Worm (Caenorhabditis elegans): ENCODE results near the gene F59B2.13.

The F59B2.13 gene

ce11 chrIII:8981847-8982479 is 44.9 kb downstream of the F59B2.13 start, which contains the start of gene pde-2 (continued):
- no peak for TF ChIP-seq nhr-76 (tag; optimal IDR thresholded peaks at IDR 0.05)
- no peak for TF ChIP-seq nhr-11 (tag; optimal IDR thresholded peaks at IDR 0.05)
- peak; percentile 46 for TF ChIP-seq nhr-43 (tag; optimal IDR thresholded peaks at IDR 0.05; ENCODE audit: poor library complexity, severe bottlenecking)
- TF ChIP-seq pha-4 (tag; optimal IDR thresholded peaks at IDR 0.05): peak; percentile 61
- no peak for TF ChIP-seq unc-62 (GFP tag; optimal IDR thresholded peaks at IDR 0.05)
- TF ChIP-seq tbx-2 (tag; optimal IDR thresholded peaks at IDR 0.05): peak; percentile 34
- no peak for TF ChIP-seq nhr-237 (tag; optimal IDR thresholded peaks at IDR 0.05)
- TF ChIP-seq nhr-28 (tag; optimal IDR thresholded peaks at IDR 0.05): no peak

ce11 chrIII:8980892-8981291 is 46.0 kb downstream of the F59B2.13 start:
- TF ChIP-seq nhr-43 (tag; optimal IDR thresholded peaks at IDR 0.05; ENCODE audit: poor library complexity, severe bottlenecking) (peak; percentile 52), ztf-4 (tag; optimal IDR thresholded peaks at IDR 0.05) (no peak), fkh-10 (GFP tag; optimal IDR thresholded peaks at IDR 0.05) (no peak), sea-2 (GFP tag; optimal IDR thresholded peaks at IDR 0.05) (no peak), nhr-23 (tag; optimal IDR thresholded peaks at IDR 0.05) (no peak)

ce11 chrIII:8978512-8979352 is 48.1 kb downstream of the F59B2.13 start:
- TF ChIP-seq aly-2 (tag; optimal IDR thresholded peaks at IDR 0.05): no peak
- peak; percentile 13 for TF ChIP-seq fkh-10 (GFP tag; optimal IDR thresholded peaks at IDR 0.05)
- no peak for TF ChIP-seq ztf-11 (tag; optimal IDR thresholded peaks at IDR 0.05)
- TF ChIP-seq lsy-12 (tag; optimal IDR thresholded peaks at IDR 0.05): peak; percentile 35

- no peak for TF ChIP-seq ztf-11 (tag; optimal IDR thresholded peaks at IDR 0.05)
- TF ChIP-seq fos-1 (tag; optimal IDR thresholded peaks at IDR 0.05): no peak
- TF ChIP-seq ceh-9 (tag; optimal IDR thresholded peaks at IDR 0.05): no peak
- TF ChIP-seq snpc-4 (tag; optimal IDR thresholded peaks at IDR 0.05): no peak
- TF ChIP-seq nhr-12 (tag; optimal IDR thresholded peaks at IDR 0.05): no peak
- no peak for TF ChIP-seq skn-1 (tag; optimal IDR thresholded peaks at IDR 0.05)
- no peak for TF ChIP-seq lin-39 (tag; optimal IDR thresholded peaks at IDR 0.05)
- no peak for TF ChIP-seq elt-1 (tag; optimal IDR thresholded peaks at IDR 0.05)
- no peak for TF ChIP-seq nfya-1 (tag; optimal IDR thresholded peaks at IDR 0.05; ENCODE audit: insufficient read depth)
- TF ChIP-seq egl-27 (tag; optimal IDR thresholded peaks at IDR 0.05): no peak
- no peak for TF ChIP-seq ceh-16 (tag; optimal IDR thresholded peaks at IDR 0.05)
- TF ChIP-seq ceh-28 (tag; optimal IDR thresholded peaks at IDR 0.05): peak; percentile 8
- no peak for TF ChIP-seq elt-3 (tag; optimal IDR thresholded peaks at IDR 0.05)
- no peak for TF ChIP-seq nhr-25 (tag; optimal IDR thresholded peaks at IDR 0.05)
- no peak for TF ChIP-seq tbx-2 (tag; optimal IDR thresholded peaks at IDR 0.05)
- TF ChIP-seq nhr-43 (tag; optimal IDR thresholded peaks at IDR 0.05; ENCODE audit: poor library complexity, severe bottlenecking): peak; percentile 47
- TF ChIP-seq nhr-11 (tag; optimal IDR thresholded peaks at IDR 0.05): no peak
Measured at ce11 chrIII:8974835-8975234, 52.0 kb downstream of the F59B2.13 start.

All from whole organism, L3 larva.